Fruit fly (Drosophila melanogaster) whole organism, prepupa: ENCODE results near the gene CG5850.

Experiments used
- CG10631 ChIP-seq: fragments of 200-800 bp; sonication (Bioruptor generic); optimal IDR thresholded peaks from 2 replicates; lab custom pipeline; 2016; ENCODE audit warnings: missing biosample characterization, missing genetic modification characterization
- CG10669 ChIP-seq: fragments of 200-800 bp; sonication (Bioruptor generic); optimal IDR thresholded peaks from 3 replicates; lab custom pipeline; 2018; ENCODE audit warnings: missing biosample characterization, mild to moderate bottlenecking, missing genetic modification characterization, moderate library complexity
- CG11294 ChIP-seq: fragments of 200-800 bp; sonication (Bioruptor generic); IDR thresholded peaks from 2 replicates; pipeline ENCODE4 v1.3.6; 2022; ENCODE audit warnings: missing biosample characterization, missing genetic modification characterization
- CG11762 ChIP-seq: fragments of 200-800 bp; sonication (Bioruptor generic); optimal IDR thresholded peaks from 3 replicates; lab custom pipeline; 2016; ENCODE audit warnings: missing biosample characterization, missing genetic modification characterization; ENCODE audit not compliant: insufficient read depth
- CG11902 ChIP-seq: fragments of 200-800 bp; sonication (Bioruptor generic); optimal IDR thresholded peaks from 3 replicates; lab custom pipeline; 2016; ENCODE audit warnings: missing biosample characterization, missing genetic modification characterization
- CG15336 ChIP-seq: fragments of 200-800 bp; sonication (Bioruptor generic); IDR thresholded peaks from 2 replicates; pipeline ENCODE4 v1.3.6; 2022; ENCODE audit warnings: missing biosample characterization, missing genetic modification characterization
- CG1621 ChIP-seq: fragments of 200-800 bp; sonication (Bioruptor generic); optimal IDR thresholded peaks from 3 replicates; lab custom pipeline; 2018; ENCODE audit warnings: missing biosample characterization, mild to moderate bottlenecking, missing genetic modification characterization
- CG16779 ChIP-seq: fragments of 200-800 bp; sonication (Bioruptor generic); optimal IDR thresholded peaks from 3 replicates; lab custom pipeline; 2017; ENCODE audit warnings: missing biosample characterization, mild to moderate bottlenecking, missing genetic modification characterization
- CG31627 ChIP-seq: fragments of 200-800 bp; sonication (Bioruptor generic); optimal IDR thresholded peaks from 3 replicates; lab custom pipeline; 2016; ENCODE audit warnings: missing biosample characterization, missing genetic modification characterization
- CG32006 ChIP-seq: fragments of 200-800 bp; sonication (Bioruptor generic); optimal IDR thresholded peaks from 3 replicates; lab custom pipeline; 2017; ENCODE audit warnings: missing biosample characterization, mild to moderate bottlenecking, missing genetic modification characterization
- CG34406 ChIP-seq: fragments of 200-800 bp; sonication (Bioruptor generic); optimal IDR thresholded peaks from 3 replicates; lab custom pipeline; 2016; ENCODE audit warnings: missing biosample characterization, missing genetic modification characterization
- CG3919 ChIP-seq: fragments of 200-800 bp; sonication (Bioruptor generic); optimal IDR thresholded peaks from 3 replicates; lab custom pipeline; 2016; ENCODE audit warnings: missing biosample characterization, missing genetic modification characterization
- CG4318 ChIP-seq: fragments of 200-800 bp; sonication (Bioruptor generic); optimal IDR thresholded peaks from 3 replicates; lab custom pipeline; 2017; ENCODE audit warnings: missing biosample characterization, mild to moderate bottlenecking, missing genetic modification characterization
- CG6276 ChIP-seq: fragments of 200-800 bp; sonication (Bioruptor generic); optimal IDR thresholded peaks from 2 replicates; lab custom pipeline; 2017; ENCODE audit warnings: missing biosample characterization, mild to moderate bottlenecking, missing genetic modification characterization
- CG6792 ChIP-seq: fragments of 200-800 bp; sonication (Bioruptor generic); optimal IDR thresholded peaks from 3 replicates; lab custom pipeline; 2016; ENCODE audit warnings: missing biosample characterization, missing genetic modification characterization
- CG6808 ChIP-seq: fragments of 200-800 bp; sonication (Bioruptor generic); optimal IDR thresholded peaks from 3 replicates; lab custom pipeline; 2017; ENCODE audit warnings: missing biosample characterization, missing genetic modification characterization, mild to moderate bottlenecking, moderate library complexity, missing genetic modification reagents
- CG6854 ChIP-seq: fragments of 200-800 bp; sonication (Bioruptor generic); optimal IDR thresholded peaks from 2 replicates; lab custom pipeline; 2017; ENCODE audit warnings: missing biosample characterization, mild to moderate bottlenecking, missing genetic modification characterization
- CG7368 ChIP-seq: fragments of 200-800 bp; sonication (Bioruptor generic); optimal IDR thresholded peaks from 3 replicates; lab custom pipeline; 2016; ENCODE audit warnings: missing biosample characterization, missing genetic modification characterization
- CG8119 ChIP-seq: fragments of 200-800 bp; sonication (Bioruptor generic); IDR thresholded peaks from 3 replicates; pipeline ENCODE4 v1.3.6; 2022; ENCODE audit warnings: missing biosample characterization, missing genetic modification characterization
- CG8319 ChIP-seq: fragments of 200-800 bp; sonication (Bioruptor generic); optimal IDR thresholded peaks from 3 replicates; lab custom pipeline; 2016; ENCODE audit warnings: missing biosample characterization, missing genetic modification characterization
- CG8632 ChIP-seq: fragments of 200-800 bp; sonication (Bioruptor generic); optimal IDR thresholded peaks from 3 replicates; lab custom pipeline; 2016; ENCODE audit warnings: missing biosample characterization, missing genetic modification characterization
- Eip75B ChIP-seq: fragments of 200-800 bp; sonication (Bioruptor generic); optimal IDR thresholded peaks from 3 replicates; lab custom pipeline; 2016; ENCODE audit warnings: missing biosample characterization, missing genetic modification characterization
- Eip78C ChIP-seq: fragments of 200-800 bp; sonication (Bioruptor generic); peaks from one replicate; lab custom pipeline; 2016; ENCODE audit warnings: missing biosample characterization, missing genetic modification characterization
- Eip93F ChIP-seq: fragments of 200-800 bp; sonication (Bioruptor generic); optimal IDR thresholded peaks from 2 replicates; lab custom pipeline; 2016; ENCODE audit warnings: missing biosample characterization, mild to moderate bottlenecking, missing genetic modification characterization
- Ets21C ChIP-seq: fragments of 200-800 bp; sonication (Bioruptor generic); optimal IDR thresholded peaks from 3 replicates; lab custom pipeline; 2016; ENCODE audit warnings: missing biosample characterization, missing genetic modification characterization
- Gug ChIP-seq: fragments of 200-800 bp; sonication (Bioruptor generic); IDR thresholded peaks from 2 replicates; pipeline ENCODE4 v1.3.6; 2022; ENCODE audit warnings: missing biosample characterization, missing genetic modification characterization
- Hr38 ChIP-seq: sonication (Bioruptor generic); optimal IDR thresholded peaks from 2 replicates; lab custom pipeline; 2016; ENCODE audit warnings: missing biosample characterization, missing genetic modification characterization
- Hr39 ChIP-seq: fragments of 200-800 bp; sonication (Bioruptor generic); optimal IDR thresholded peaks from 2 replicates; lab custom pipeline; 2016; ENCODE audit warnings: missing biosample characterization, missing genetic modification characterization
- Hr4 ChIP-seq: fragments of 200-800 bp; sonication (Bioruptor generic); optimal IDR thresholded peaks from 3 replicates; lab custom pipeline; 2016; ENCODE audit warnings: missing biosample characterization, missing genetic modification characterization
- Lpt ChIP-seq: fragments of 200-800 bp; sonication (Bioruptor generic); optimal IDR thresholded peaks from 3 replicates; lab custom pipeline; 2016; ENCODE audit warnings: missing biosample characterization, missing genetic modification characterization
- OdsH ChIP-seq: fragments of 200-800 bp; sonication (Bioruptor generic); optimal IDR thresholded peaks from 3 replicates; lab custom pipeline; 2016; ENCODE audit warnings: missing biosample characterization, missing genetic modification characterization
- Smox ChIP-seq: fragments of 200-800 bp; sonication (Bioruptor generic); optimal IDR thresholded peaks from 3 replicates; lab custom pipeline; 2016; ENCODE audit warnings: missing biosample characterization, missing genetic modification characterization
- Sox102F ChIP-seq: fragments of 200-800 bp; sonication (Bioruptor generic); optimal IDR thresholded peaks from 2 replicates; lab custom pipeline; 2016; ENCODE audit warnings: missing biosample characterization, mild to moderate bottlenecking, missing genetic modification characterization
- Sox15 ChIP-seq: fragments of 200-800 bp; sonication (Bioruptor generic); optimal IDR thresholded peaks from 3 replicates; lab custom pipeline; 2016; ENCODE audit warnings: missing biosample characterization, missing genetic modification characterization
- acj6 ChIP-seq: fragments of 200-800 bp; sonication (Bioruptor generic); optimal IDR thresholded peaks from 3 replicates; lab custom pipeline; 2016; ENCODE audit warnings: missing biosample characterization, missing genetic modification characterization
- dac ChIP-seq: fragments of 200-800 bp; sonication (Bioruptor generic); optimal IDR thresholded peaks from 2 replicates; lab custom pipeline; 2017; ENCODE audit warnings: missing biosample characterization, mild to moderate bottlenecking, missing genetic modification characterization
- eg ChIP-seq: fragments of 200-800 bp; sonication (Bioruptor generic); IDR thresholded peaks from 3 replicates; pipeline ENCODE4 v1.3.6; 2022; ENCODE audit warnings: missing biosample characterization, missing genetic modification characterization
- fd85E ChIP-seq: fragments of 200-800 bp; sonication (Bioruptor generic); optimal IDR thresholded peaks from 3 replicates; lab custom pipeline; 2016; ENCODE audit warnings: missing biosample characterization, missing genetic modification characterization
- fkh ChIP-seq: fragments of 200-800 bp; sonication (Bioruptor generic); optimal IDR thresholded peaks from 3 replicates; lab custom pipeline; 2017; ENCODE audit warnings: missing biosample characterization, mild to moderate bottlenecking, missing genetic modification characterization, moderate library complexity
- net ChIP-seq: fragments of 200-800 bp; sonication (Bioruptor generic); optimal IDR thresholded peaks from 3 replicates; lab custom pipeline; 2016; ENCODE audit warnings: missing biosample characterization, missing genetic modification characterization
- pdm3 ChIP-seq: fragments of 200-800 bp; sonication (Bioruptor generic); optimal IDR thresholded peaks from 3 replicates; lab custom pipeline; 2016; ENCODE audit warnings: missing biosample characterization, missing genetic modification characterization
- salr ChIP-seq, 2 experiments: fragments of 200-800 bp; sonication (Bioruptor generic); optimal IDR thresholded peaks; 3 replicates each; lab custom pipeline; 2016 to 2018; ENCODE audit warnings: missing biosample characterization in 2 of 2, missing genetic modification characterization in 2 of 2, mild to moderate bottlenecking in 1 of 2
- spab ChIP-seq: fragments of 200-800 bp; sonication (Bioruptor generic); optimal IDR thresholded peaks from 2 replicates; lab custom pipeline; 2017; ENCODE audit warnings: missing biosample characterization, mild to moderate bottlenecking, missing genetic modification characterization, missing genetic modification reagents
- ss ChIP-seq, 2 experiments: fragments of 200-800 bp; sonication (Bioruptor generic); optimal IDR thresholded peaks; 2 replicates in 1 of 2; 3 replicates in 1 of 2; lab custom pipeline; 2017 to 2018; ENCODE audit warnings: mild to moderate bottlenecking in 2 of 2, missing biosample characterization in 2 of 2, missing genetic modification characterization in 2 of 2, moderate library complexity in 1 of 2
- svp ChIP-seq: fragments of 200-800 bp; sonication (Bioruptor generic); peaks from one replicate; lab custom pipeline; 2016; ENCODE audit warnings: missing biosample characterization, missing genetic modification characterization
- topi ChIP-seq: fragments of 200-800 bp; sonication (Bioruptor generic); optimal IDR thresholded peaks from 3 replicates; lab custom pipeline; 2016; ENCODE audit warnings: missing biosample characterization, missing genetic modification characterization
- vri ChIP-seq: fragments of 200-800 bp; sonication (Bioruptor generic); optimal IDR thresholded peaks from 3 replicates; lab custom pipeline; 2016; ENCODE audit warnings: missing biosample characterization, mild to moderate bottlenecking, missing genetic modification characterization

The CG5850 gene

dm6 chr2L:10009800-10010658 is 46.3 kb upstream of the CG5850 start (continued):
- TF ChIP-seq CG10669 (GFP tag; lab: Kevin White, UChicago) = peak; percentile 99
- peak; percentile 99 for TF ChIP-seq eg
- peak; percentile 100 for TF ChIP-seq CG31627 (GFP tag; lab: Kevin White, UChicago)
- TF ChIP-seq Hr39 (GFP tag; lab: Kevin White, UChicago) = peak; percentile 100
- TF ChIP-seq CG11762 (GFP tag; lab: Kevin White, UChicago) = peak; percentile 99
- TF ChIP-seq Sox102F (GFP tag; lab: Kevin White, UChicago) = peak; percentile 99
- TF ChIP-seq CG3919 (GFP tag; lab: Kevin White, UChicago) = peak; percentile 100
- peak; percentile 99 for TF ChIP-seq CG11294 (GFP tag; lab: Robert Waterston, UW)
- TF ChIP-seq CG6276 (GFP tag; lab: Kevin White, UChicago) = peak; percentile 97
- peak; percentile 99 for TF ChIP-seq Ets21C (GFP tag; lab: Kevin White, UChicago)
- TF ChIP-seq topi (GFP tag; lab: Kevin White, UChicago) = peak; percentile 99
- TF ChIP-seq CG8319 (GFP tag; lab: Kevin White, UChicago) = peak; percentile 99
- TF ChIP-seq CG34406 (GFP tag; lab: Kevin White, UChicago) = peak; percentile 99
- peak; percentile 99 for TF ChIP-seq Hr4
- TF ChIP-seq CG8119 (GFP tag; lab: Robert Waterston, UW) = peak; percentile 98
- TF ChIP-seq Hr38 (GFP tag; lab: Kevin White, UChicago) = peak; percentile 90
- TF ChIP-seq CG6854 (GFP tag; lab: Kevin White, UChicago) = peak; percentile 99
- TF ChIP-seq OdsH = peak; percentile 99
- TF ChIP-seq CG6808 (GFP tag; lab: Kevin White, UChicago) = peak; percentile 98
- peak; percentile 99 for TF ChIP-seq net (GFP tag; lab: Kevin White, UChicago)
- TF ChIP-seq CG8632 (GFP tag; lab: Kevin White, UChicago) = peak; percentile 99
- TF ChIP-seq CG11902 (GFP tag; lab: Kevin White, UChicago) = peak; percentile 99
- TF ChIP-seq Sox15 (GFP tag; lab: Kevin White, UChicago) = peak; percentile 99
- TF ChIP-seq CG6792 (GFP tag; lab: Kevin White, UChicago) = peak; percentile 99
- peak; percentile 99 for TF ChIP-seq CG32006 (GFP tag; lab: Kevin White, UChicago)
- TF ChIP-seq pdm3 (GFP tag; lab: Kevin White, UChicago) = peak; percentile 99
- peak; percentile 98 for TF ChIP-seq CG16779 (tag; lab: Kevin White, UChicago)
- TF ChIP-seq salr (GFP tag; optimal IDR thresholded peaks at IDR 0.05; lab: Kevin White, UChicago) = peak; percentile 97 to 99
- TF ChIP-seq Smox = peak; percentile 99
- peak; percentile 97 for TF ChIP-seq Eip93F (GFP tag; lab: Kevin White, UChicago)
- peak; percentile 99 for TF ChIP-seq Lpt (GFP tag; lab: Kevin White, UChicago)
- peak; percentile 100 for TF ChIP-seq CG7368
- TF ChIP-seq acj6 = peak; percentile 100
- TF ChIP-seq CG15336 (GFP tag; lab: Robert Waterston, UW) = peak; percentile 98
- peak; percentile 98 for TF ChIP-seq CG4318 (GFP tag; lab: Kevin White, UChicago)
- peak; percentile 98 to 99 for TF ChIP-seq ss (GFP tag; optimal IDR thresholded peaks at IDR 0.05; lab: Kevin White, UChicago)
- TF ChIP-seq, all 60 proteins: peak for 60

dm6 chr2L:10009293-10009695 is 45.5 kb upstream of the CG5850 start, which contains the start of gene Trp1:
Gene Trp1, plus strand, starts transcription at chr2L:10009381.
- TF ChIP-seq CG10631 (GFP tag; lab: Kevin White, UChicago) = no peak
- TF ChIP-seq salr (GFP tag; optimal IDR thresholded peaks at IDR 0.05; lab: Kevin White, UChicago) = peak in 1 of 2 experiments; percentile 6
- TF ChIP-seq svp (GFP tag; lab: Kevin White, UChicago) = no peak
- no peak for TF ChIP-seq CG6854 (GFP tag; lab: Kevin White, UChicago)
- no peak for TF ChIP-seq fkh (GFP tag; lab: Kevin White, UChicago)
- TF ChIP-seq CG7368 = no peak
- TF ChIP-seq Eip75B (GFP tag; lab: Kevin White, UChicago) = no peak
- TF ChIP-seq vri (GFP tag; lab: Kevin White, UChicago) = no peak
- peak; percentile 33 for TF ChIP-seq CG10669 (GFP tag; lab: Kevin White, UChicago)
- peak; percentile 46 for TF ChIP-seq CG15336 (GFP tag; lab: Robert Waterston, UW)
- TF ChIP-seq CG11902 (GFP tag; lab: Kevin White, UChicago) = no peak
- TF ChIP-seq Eip93F (GFP tag; lab: Kevin White, UChicago) = no peak
- no peak for TF ChIP-seq CG8319 (GFP tag; lab: Kevin White, UChicago)
- peak; percentile 64 for TF ChIP-seq CG6276 (GFP tag; lab: Kevin White, UChicago)
- no peak for TF ChIP-seq dac (GFP tag; lab: Kevin White, UChicago)
- TF ChIP-seq fd85E (GFP tag; lab: Kevin White, UChicago) = no peak
- TF ChIP-seq spab = no peak
- TF ChIP-seq CG1621 (tag; lab: Kevin White, UChicago) = no peak
- peak; percentile 28 for TF ChIP-seq Eip78C (GFP tag; lab: Kevin White, UChicago)
- TF ChIP-seq CG6808 (GFP tag; lab: Kevin White, UChicago) = peak; percentile 44
- no peak for TF ChIP-seq CG11294 (GFP tag; lab: Robert Waterston, UW)
- TF ChIP-seq eg = peak; percentile 68; the same call in 1 of the 3 replicates
- no peak for TF ChIP-seq Hr38 (GFP tag; lab: Kevin White, UChicago)
- no peak for TF ChIP-seq CG3919 (GFP tag; lab: Kevin White, UChicago)
- no peak for TF ChIP-seq Gug
